Worm (Caenorhabditis elegans) whole organism, L2 larva: ENCODE data around the gene T09B9.1.
"Not testable (repeated sequence)": the region's sequence is repeated elsewhere in the genome, so short reads cannot be mapped to it uniquely, and the experiment has no call there.

ENCODE experiments used
- C34F6.9 ChIP-seq: fragments of 150-350 bp; optimal IDR thresholded peaks from 2 replicates; lab custom pipeline; 2014; ENCODE audit warnings: missing biosample characterization, missing genetic modification characterization
- F13H6.1 ChIP-seq: sonication (generic microtip); optimal IDR thresholded peaks from 2 replicates; lab custom pipeline; 2016; ENCODE audit warnings: missing genetic modification characterization, missing compliant biosample characterization
- R02D3.7 ChIP-seq: fragments of 150-350 bp; optimal IDR thresholded peaks from 2 replicates; lab custom pipeline; 2014; ENCODE audit warnings: missing biosample characterization, missing genetic modification characterization
- Y55F3AM.14 ChIP-seq: fragments of 200-800 bp; sonication (Bioruptor generic); optimal IDR thresholded peaks from 2 replicates; lab custom pipeline; 2018; ENCODE audit warnings: mild to moderate bottlenecking, missing genetic modification characterization, missing compliant biosample characterization
- alr-1 ChIP-seq: fragments of 150-350 bp; optimal IDR thresholded peaks from 2 replicates; lab custom pipeline; 2014; ENCODE audit warnings: missing biosample characterization, missing genetic modification characterization
- ama-1 ChIP-seq: fragments of 150-350 bp; optimal IDR thresholded peaks from 2 replicates; lab custom pipeline; 2018; ENCODE audit warnings: inconsistent platforms
- ceh-16 ChIP-seq: fragments of 150-350 bp; optimal IDR thresholded peaks from 2 replicates; lab custom pipeline; 2014; ENCODE audit warnings: missing biosample characterization, missing genetic modification characterization
- ceh-82 ChIP-seq: fragments of 150-350 bp; optimal IDR thresholded peaks from 2 replicates; lab custom pipeline; 2014; ENCODE audit warnings: missing biosample characterization, missing genetic modification characterization
- crh-2 ChIP-seq: sonication (generic microtip); optimal IDR thresholded peaks from 2 replicates; lab custom pipeline; 2017; ENCODE audit warnings: missing biosample characterization, missing genetic modification characterization
- dmd-4 ChIP-seq: sonication (generic microtip); optimal IDR thresholded peaks from 2 replicates; lab custom pipeline; 2017; ENCODE audit warnings: missing biosample characterization, missing genetic modification characterization
- egl-27 ChIP-seq: sonication (generic microtip); optimal IDR thresholded peaks from 3 replicates; lab custom pipeline; 2017; ENCODE audit warnings: missing biosample characterization, missing genetic modification reagents, missing genetic modification characterization
- fos-1 ChIP-seq: fragments of 150-350 bp; optimal IDR thresholded peaks from 2 replicates; lab custom pipeline; 2014; ENCODE audit warnings: missing biosample characterization, missing genetic modification characterization
- gmeb-1 ChIP-seq: fragments of 150-350 bp; optimal IDR thresholded peaks from 2 replicates; lab custom pipeline; 2014; ENCODE audit warnings: missing biosample characterization, missing genetic modification characterization
- lin-11 ChIP-seq: fragments of 150-350 bp; sonication (generic microtip); optimal IDR thresholded peaks from 2 replicates; lab custom pipeline; 2014; ENCODE audit warnings: missing biosample characterization, missing genetic modification characterization, inconsistent platforms, mixed read lengths
- lin-39 ChIP-seq: fragments of 150-350 bp; optimal IDR thresholded peaks from 2 replicates; lab custom pipeline; 2014; ENCODE audit warnings: missing biosample characterization, missing genetic modification reagents, missing genetic modification characterization
- lsy-2 ChIP-seq, 2 experiments: fragments of 150-350 bp in 1 of 2; sonication (generic microtip) in 1 of 2; optimal IDR thresholded peaks; 2 replicates each; lab custom pipeline; 2014 to 2017; ENCODE audit warnings: missing biosample characterization in 2 of 2, missing genetic modification characterization in 2 of 2
- mab-5 ChIP-seq: fragments of 150-350 bp; optimal IDR thresholded peaks from 2 replicates; lab custom pipeline; 2014; ENCODE audit warnings: missing biosample characterization, missing genetic modification characterization
- mbf-1 ChIP-seq: sonication (generic microtip); optimal IDR thresholded peaks from 2 replicates; lab custom pipeline; 2017; ENCODE audit warnings: missing biosample characterization, missing genetic modification characterization
- mdl-1 ChIP-seq, 2 experiments: fragments of 150-350 bp in 1 of 2; sonication (generic microtip) in 1 of 2; optimal IDR thresholded peaks; 2 replicates each; lab custom pipeline; 2017; ENCODE audit warnings: missing biosample characterization in 2 of 2, missing genetic modification characterization in 2 of 2
- nhr-10 ChIP-seq: sonication (generic microtip); optimal IDR thresholded peaks from 2 replicates; lab custom pipeline; 2017; ENCODE audit warnings: missing biosample characterization, missing genetic modification characterization
- nhr-11 ChIP-seq: fragments of 150-350 bp; optimal IDR thresholded peaks from 2 replicates; lab custom pipeline; 2014; ENCODE audit warnings: missing biosample characterization, missing genetic modification characterization
- nhr-129 ChIP-seq: fragments of 150-350 bp; optimal IDR thresholded peaks from 2 replicates; lab custom pipeline; 2014; ENCODE audit warnings: missing biosample characterization, missing genetic modification characterization
- nhr-21 ChIP-seq: fragments of 150-350 bp; optimal IDR thresholded peaks from 2 replicates; lab custom pipeline; 2014; ENCODE audit warnings: missing biosample characterization, missing genetic modification characterization
- nhr-237 ChIP-seq: fragments of 150-350 bp; optimal IDR thresholded peaks from 2 replicates; lab custom pipeline; 2014; ENCODE audit warnings: missing biosample characterization, missing genetic modification characterization
- nhr-6 ChIP-seq: fragments of 150-350 bp; optimal IDR thresholded peaks from 2 replicates; lab custom pipeline; 2014; ENCODE audit warnings: missing biosample characterization, missing genetic modification characterization
- sem-4 ChIP-seq: fragments of 150-350 bp; optimal IDR thresholded peaks from 2 replicates; lab custom pipeline; 2014; ENCODE audit warnings: missing biosample characterization, missing genetic modification reagents, missing genetic modification characterization
- skn-1 ChIP-seq: sonication (generic microtip); optimal IDR thresholded peaks from 2 replicates; lab custom pipeline; 2017; ENCODE audit warnings: missing biosample characterization, missing genetic modification characterization
- sma-3 ChIP-seq: sonication (generic microtip); optimal IDR thresholded peaks from 2 replicates; lab custom pipeline; 2016; ENCODE audit warnings: missing genetic modification reagents, missing genetic modification characterization, missing compliant biosample characterization
- sma-9 ChIP-seq, 2 experiments: fragments of 150-350 bp in 1 of 2; sonication (generic microtip) in 1 of 2; optimal IDR thresholded peaks; 2 replicates each; lab custom pipeline; 2014 to 2016; ENCODE audit warnings: missing genetic modification characterization in 2 of 2, mild to moderate bottlenecking in 1 of 2, missing biosample characterization in 1 of 2, missing compliant biosample characterization in 1 of 2, missing genetic modification reagents in 1 of 2, moderate library complexity in 1 of 2
- unc-55 ChIP-seq: fragments of 150-350 bp; sonication (generic microtip); optimal IDR thresholded peaks from 3 replicates; lab custom pipeline; 2014; ENCODE audit warnings: missing biosample characterization, missing genetic modification reagents, missing genetic modification characterization
- zag-1 ChIP-seq: fragments of 150-350 bp; optimal IDR thresholded peaks from 2 replicates; lab custom pipeline; 2014; ENCODE audit warnings: missing biosample characterization, missing genetic modification characterization
- ztf-11 ChIP-seq: sonication (generic microtip); optimal IDR thresholded peaks from 2 replicates; lab custom pipeline; 2017; ENCODE audit warnings: missing biosample characterization, missing genetic modification characterization
- ztf-4 ChIP-seq: fragments of 150-350 bp; optimal IDR thresholded peaks from 2 replicates; lab custom pipeline; 2014; ENCODE audit warnings: missing biosample characterization, missing genetic modification characterization

T09B9.1 gene

DNA sequence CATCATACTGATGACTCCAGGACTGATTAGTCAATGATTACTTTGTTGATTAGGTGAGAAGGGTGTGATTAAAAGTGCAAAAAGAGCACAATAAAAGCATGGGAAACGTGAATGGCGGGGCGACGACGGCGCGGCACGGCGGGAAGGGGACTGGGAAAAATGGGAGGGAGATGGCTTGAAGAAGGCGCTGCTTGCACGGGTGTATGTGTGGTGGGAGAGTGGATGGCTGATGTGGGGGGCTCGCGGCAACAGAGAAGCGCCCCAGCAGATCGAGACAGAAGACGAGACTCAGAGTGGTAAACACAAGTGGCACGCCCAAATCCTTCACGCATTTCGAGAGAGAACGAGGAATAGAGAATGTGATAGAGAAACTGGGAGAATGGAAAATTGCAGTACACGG lies 19.3 kb upstream of the T09B9.1 start, which contains the start of gene F15G9.5:
Gene F15G9.5 (minus strand): TSS at position 159 of the 400 bp plus-strand sequence.
- TF ChIP-seq F13H6.1 (peak; percentile 22), sem-4 (tag; lab: Kevin White, UChicago) (no peak), nhr-129 (tag; lab: Kevin White, UChicago) (peak; percentile 38), lsy-2 (tag; optimal IDR thresholded peaks at IDR 0.05; lab: Kevin White, UChicago) (peak in 1 of 2 experiments; percentile 4), unc-55 (GFP tag; lab: Kevin White, UChicago) (peak; percentile 42), sma-9 (GFP tag; optimal IDR thresholded peaks at IDR 0.05; lab: Kevin White, UChicago) (peak; percentile 29), sma-9 (tag; optimal IDR thresholded peaks at IDR 0.05; lab: Kevin White, UChicago) (no peak), nhr-10 (tag; lab: Kevin White, UChicago) (no peak), gmeb-1 (tag; lab: Kevin White, UChicago) (no peak), fos-1 (tag; lab: Kevin White, UChicago) (peak; percentile 46), zag-1 (tag; lab: Kevin White, UChicago) (peak; percentile 44), alr-1 (tag; lab: Kevin White, UChicago) (no peak)

DNA sequence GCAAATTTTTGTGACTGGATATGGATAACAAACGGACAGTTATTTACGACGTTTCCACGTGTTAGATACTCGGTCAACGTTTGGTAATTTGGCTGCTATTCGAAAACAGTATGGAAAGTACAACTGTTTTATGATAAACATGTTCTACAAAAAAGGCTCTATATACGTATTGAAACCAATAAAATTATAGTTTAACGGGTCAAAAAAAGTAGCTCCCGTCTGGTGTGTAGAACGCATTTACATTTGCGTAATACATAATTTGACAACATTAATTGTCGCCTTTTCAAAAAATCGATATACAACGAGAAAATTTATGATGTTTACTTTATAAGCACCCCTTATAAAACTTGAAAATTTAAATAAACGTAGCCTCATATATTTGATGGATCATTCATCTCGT lies 15.0 kb upstream of the T09B9.1 start:
- TF ChIP-seq crh-2 (tag; lab: Kevin White, UChicago) (no peak), ztf-11 (tag; lab: Kevin White, UChicago) (no peak), skn-1 (tag; lab: Kevin White, UChicago) (no peak), R02D3.7 (tag; lab: Kevin White, UChicago) (no peak), nhr-11 (tag; lab: Kevin White, UChicago) (no peak), mbf-1 (tag; lab: Kevin White, UChicago) (no peak)

DNA sequence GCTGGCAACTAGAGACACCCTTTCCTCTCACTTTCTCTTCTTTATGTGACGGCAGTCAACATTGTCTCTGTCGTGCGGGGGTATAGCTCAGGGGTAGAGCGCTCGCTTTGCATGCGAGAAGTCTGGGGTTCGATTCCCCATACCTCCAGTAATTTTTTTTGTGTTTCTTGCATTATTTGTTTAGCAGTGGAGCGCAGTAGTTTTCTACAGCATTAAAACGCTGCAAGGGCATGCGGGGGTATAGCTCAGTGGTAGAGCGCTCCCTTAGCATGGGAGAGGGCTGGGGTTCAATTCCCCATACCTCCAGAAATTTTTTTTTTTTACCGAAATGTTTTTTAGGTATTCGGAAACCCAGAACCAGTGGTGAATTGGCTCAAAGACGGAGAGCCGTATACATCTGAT lies 13.6 kb upstream of the T09B9.1 start:
- TF ChIP-seq crh-2 (tag; lab: Kevin White, UChicago): peak; percentile 83
- TF ChIP-seq nhr-237 (tag; lab: Kevin White, UChicago): peak; percentile 14
- TF ChIP-seq fos-1 (tag; lab: Kevin White, UChicago): peak; percentile 87
- TF ChIP-seq lsy-2 (tag; optimal IDR thresholded peaks at IDR 0.05; lab: Kevin White, UChicago): peak in 1 of 2 experiments; percentile 68
- TF ChIP-seq egl-27 (tag; lab: Kevin White, UChicago): peak; percentile 87
- TF ChIP-seq nhr-21 (tag; lab: Kevin White, UChicago): peak; percentile 83
- TF ChIP-seq F13H6.1: peak; percentile 90
- TF ChIP-seq sma-9 (GFP tag; optimal IDR thresholded peaks at IDR 0.05; lab: Kevin White, UChicago): peak; percentile 88
- not testable (repeated sequence) for TF ChIP-seq sma-9 (tag; optimal IDR thresholded peaks at IDR 0.05; lab: Kevin White, UChicago)
- peak; percentile 12 for TF ChIP-seq R02D3.7 (tag; lab: Kevin White, UChicago)
- TF ChIP-seq lin-11: peak; percentile 80
- peak; percentile 11 for TF ChIP-seq nhr-6
- TF ChIP-seq mab-5 (tag; lab: Kevin White, UChicago): peak; percentile 56
- TF ChIP-seq sma-3 (GFP tag; lab: Kevin White, UChicago): peak; percentile 77
- TF ChIP-seq Y55F3AM.14: peak; percentile 88
- TF ChIP-seq unc-55 (GFP tag; lab: Kevin White, UChicago): peak; percentile 92
- peak; percentile 82 for TF ChIP-seq sem-4 (tag; lab: Kevin White, UChicago)
- peak; percentile 24 for TF ChIP-seq ceh-82 (tag; lab: Kevin White, UChicago)
- peak in 1 of 2 experiments; percentile 58 for TF ChIP-seq mdl-1 (tag; optimal IDR thresholded peaks at IDR 0.05; lab: Kevin White, UChicago)
- peak; percentile 58 for TF ChIP-seq zag-1 (tag; lab: Kevin White, UChicago)
- TF ChIP-seq nhr-11 (tag; lab: Kevin White, UChicago): peak; percentile 54
- peak; percentile 69 for TF ChIP-seq ztf-4 (tag; lab: Kevin White, UChicago)
- TF ChIP-seq C34F6.9 (tag; lab: Kevin White, UChicago): peak; percentile 85
- TF ChIP-seq nhr-10 (tag; lab: Kevin White, UChicago): peak; percentile 35
- peak; percentile 92 for TF ChIP-seq nhr-129 (tag; lab: Kevin White, UChicago)
- TF ChIP-seq, all 48 proteins: peak for 24; not testable (repeated sequence) for 24

DNA sequence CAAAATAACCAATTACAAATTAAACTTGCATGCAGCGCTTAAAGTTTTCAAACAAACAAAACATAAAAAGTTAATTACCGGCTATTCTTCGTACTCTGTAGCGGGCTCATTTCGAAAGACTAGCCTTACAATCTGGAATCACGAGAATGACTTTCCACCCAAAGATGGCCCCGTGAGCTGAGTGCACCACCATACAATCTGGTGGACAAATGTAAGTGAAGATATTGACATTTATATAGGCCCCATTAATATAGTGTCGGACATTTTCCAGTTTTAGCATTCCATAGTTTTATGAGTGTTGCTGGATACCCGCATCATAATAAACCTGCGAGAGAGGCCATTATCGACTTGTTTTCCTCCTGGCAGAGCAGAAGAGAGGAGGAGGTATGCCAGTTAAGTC lies 2.5 kb upstream of the T09B9.1 start:
- TF ChIP-seq sma-3 (GFP tag; lab: Kevin White, UChicago) (no peak), ztf-11 (tag; lab: Kevin White, UChicago) (no peak), nhr-10 (tag; lab: Kevin White, UChicago) (no peak), sem-4 (tag; lab: Kevin White, UChicago) (no peak), crh-2 (tag; lab: Kevin White, UChicago) (no peak), lin-39 (tag; lab: Kevin White, UChicago) (no peak), Y55F3AM.14 (no peak), dmd-4 (tag; lab: Kevin White, UChicago) (no peak), zag-1 (tag; lab: Kevin White, UChicago) (no peak), lsy-2 (tag; optimal IDR thresholded peaks at IDR 0.05; lab: Kevin White, UChicago) (no peak), ama-1 (lab: Kevin White, UChicago) (no peak), ceh-16 (no peak), C34F6.9 (tag; lab: Kevin White, UChicago) (no peak)
